Fruit fly (Drosophila melanogaster) whole organism, wandering third instar larva: ENCODE measurements around the gene faf.

Experiments
- CG9705 ChIP-seq: fragments of 200-800 bp; sonication (Bioruptor generic); optimal IDR thresholded peaks from 2 replicates; lab custom pipeline; 2018; ENCODE audit warnings: missing biosample characterization, mild to moderate bottlenecking, missing genetic modification characterization
- Dfd ChIP-seq: fragments of >200 bp; optimal IDR thresholded peaks from 2 replicates; lab custom pipeline; 2017; ENCODE audit warnings: missing biosample characterization, missing genetic modification characterization
- GATAd ChIP-seq: sonication (Bioruptor generic); optimal IDR thresholded peaks from 2 replicates; lab custom pipeline; 2016; ENCODE audit warnings: missing biosample characterization, missing genetic modification characterization
- Hnf4 ChIP-seq: fragments of 200-800 bp; sonication (Bioruptor generic); optimal IDR thresholded peaks from 2 replicates; lab custom pipeline; 2016; ENCODE audit warnings: missing biosample characterization, mild to moderate bottlenecking, missing genetic modification characterization
- Hr78 ChIP-seq: fragments of >200 bp; optimal IDR thresholded peaks from 2 replicates; lab custom pipeline; 2017; ENCODE audit warnings: missing biosample characterization, missing genetic modification characterization
- Jra ChIP-seq: sonication (Bioruptor generic); optimal IDR thresholded peaks from 2 replicates; lab custom pipeline; 2016; ENCODE audit warnings: missing biosample characterization, missing genetic modification characterization
- Mio ChIP-seq: sonication (Bioruptor generic); optimal IDR thresholded peaks from 2 replicates; lab custom pipeline; 2016; ENCODE audit warnings: missing biosample characterization, missing genetic modification characterization
- br ChIP-seq: fragments of 200-800 bp; sonication (Bioruptor generic); optimal IDR thresholded peaks from 2 replicates; lab custom pipeline; 2016; ENCODE audit warnings: missing biosample characterization, missing genetic modification characterization
- dsf ChIP-seq: sonication (Bioruptor generic); optimal IDR thresholded peaks from 2 replicates; lab custom pipeline; 2016; ENCODE audit warnings: missing biosample characterization, missing genetic modification characterization, borderline replicate concordance
- ey ChIP-seq: fragments of 200-800 bp; sonication (Bioruptor generic); optimal IDR thresholded peaks from 2 replicates; lab custom pipeline; 2016; ENCODE audit warnings: missing biosample characterization, missing genetic modification characterization
- jim ChIP-seq: fragments of 175-275, 200-325 bp; sonication (Bioruptor generic); optimal IDR thresholded peaks from 2 replicates; lab custom pipeline; 2016; ENCODE audit warnings: missing biosample characterization, mild to moderate bottlenecking, missing genetic modification characterization
- pan ChIP-seq: fragments of >200 bp; optimal IDR thresholded peaks from 2 replicates; lab custom pipeline; 2017
- sv ChIP-seq: fragments of 200-800 bp; sonication (Bioruptor generic); optimal IDR thresholded peaks from 3 replicates; lab custom pipeline; 2016; ENCODE audit warnings: missing biosample characterization, missing genetic modification characterization
- usp ChIP-seq: fragments of >200 bp; optimal IDR thresholded peaks from 2 replicates; lab custom pipeline; 2017; ENCODE audit warnings: missing biosample characterization, missing genetic modification characterization

Gene faf

dm6 chr3R:31826422-31826821, 49.6 kb downstream of the faf start:
- TF ChIP-seq pan (lab: Kevin White, UChicago) (no peak), CG9705 (GFP tag; lab: Kevin White, UChicago) (no peak), sv (GFP tag; lab: Kevin White, UChicago) (no peak), Mio (GFP tag; lab: Kevin White, UChicago) (no peak), ey (no peak), usp (GFP tag; lab: Kevin White, UChicago) (no peak), Hnf4 (GFP tag; lab: Kevin White, UChicago) (no peak), Hr78 (GFP tag; lab: Kevin White, UChicago) (no peak), br (GFP tag; lab: Kevin White, UChicago) (no peak), dsf (GFP tag; lab: Kevin White, UChicago) (no peak), Dfd (GFP tag; lab: Kevin White, UChicago) (no peak), jim (no peak), Jra (GFP tag; lab: Kevin White, UChicago) (no peak), GATAd (GFP tag; lab: Kevin White, UChicago) (no peak)
